Worm (Caenorhabditis elegans) whole organism, L1 larva: Measurements from ENCODE around the gene F26F12.3.

Experiments used
- C16A3.4 ChIP-seq: fragments of 150-350 bp; optimal IDR thresholded peaks from 2 replicates; lab custom pipeline; 2014; ENCODE audit warnings: missing biosample characterization, missing genetic modification characterization
- Y116A8C.19 ChIP-seq: sonication (generic microtip); optimal IDR thresholded peaks from 2 replicates; lab custom pipeline; 2016; ENCODE audit warnings: missing compliant biosample characterization, missing genetic modification characterization, borderline replicate concordance
- aha-1 ChIP-seq: fragments of 150-350 bp; optimal IDR thresholded peaks from 2 replicates; lab custom pipeline; 2014; ENCODE audit warnings: missing biosample characterization, missing genetic modification characterization
- alr-1 ChIP-seq: fragments of 200-800 bp; sonication (Bioruptor generic); optimal IDR thresholded peaks from 2 replicates; lab custom pipeline; 2018; ENCODE audit warnings: borderline replicate concordance, mild to moderate bottlenecking, missing genetic modification characterization, missing compliant biosample characterization
- aly-2 ChIP-seq: fragments of 150-350 bp; optimal IDR thresholded peaks from 2 replicates; lab custom pipeline; 2014; ENCODE audit warnings: missing biosample characterization, missing genetic modification characterization
- blmp-1 ChIP-seq: fragments of 150-350 bp; optimal IDR thresholded peaks from 2 replicates; lab custom pipeline; 2014; ENCODE audit warnings: missing biosample characterization, missing genetic modification characterization
- ces-1 ChIP-seq: fragments of 150-350 bp; optimal IDR thresholded peaks from 2 replicates; lab custom pipeline; 2014; ENCODE audit warnings: missing biosample characterization, missing genetic modification reagents, missing genetic modification characterization
- dsc-1 ChIP-seq: sonication (generic microtip); optimal IDR thresholded peaks from 2 replicates; lab custom pipeline; 2016; ENCODE audit warnings: mild to moderate bottlenecking, missing genetic modification characterization, missing compliant biosample characterization
- efl-1 ChIP-seq, 4 experiments: fragments of 150-350 bp; optimal IDR thresholded peaks in 3 of 4; peaks in 1 of 4; 1 replicate in 1 of 4; 2 replicates in 3 of 4; lab custom pipeline; 2014; ENCODE audit warnings: missing biosample characterization in 2 of 4, missing genetic modification characterization in 2 of 4, missing genetic modification reagents in 2 of 4
- elt-2 ChIP-seq: sonication (generic microtip); optimal IDR thresholded peaks from 2 replicates; lab custom pipeline; 2016; ENCODE audit warnings: missing genetic modification characterization, mild to moderate bottlenecking, inconsistent platforms, missing compliant biosample characterization, missing genetic modification reagents
- elt-3 ChIP-seq, 6 experiments: fragments of 150-350 bp in 1 of 6; sonication (generic microtip); optimal IDR thresholded peaks; 2 replicates each; lab custom pipeline; 2017 to 2018; ENCODE audit warnings: missing biosample characterization in 6 of 6, missing genetic modification characterization in 6 of 6, inconsistent platforms in 1 of 6
- ets-5 ChIP-seq: fragments of 200-800 bp; sonication (Bioruptor generic); IDR thresholded peaks from 2 replicates; pipeline ENCODE4 v1.3.6; 2022; ENCODE audit warnings: missing genetic modification characterization, missing compliant biosample characterization
- fkh-10 ChIP-seq: sonication (generic microtip); optimal IDR thresholded peaks from 2 replicates; lab custom pipeline; 2017; ENCODE audit warnings: missing biosample characterization, missing genetic modification reagents, missing genetic modification characterization
- fkh-8 ChIP-seq: sonication (generic microtip); optimal IDR thresholded peaks from 2 replicates; lab custom pipeline; 2016; ENCODE audit warnings: mild to moderate bottlenecking, missing genetic modification characterization, missing compliant biosample characterization
- hlh-17 ChIP-seq: fragments of 200-800 bp; sonication (Bioruptor generic); optimal IDR thresholded peaks from 2 replicates; lab custom pipeline; 2018; ENCODE audit warnings: missing genetic modification characterization, mild to moderate bottlenecking, missing compliant biosample characterization, moderate library complexity, borderline replicate concordance
- hpl-2 ChIP-seq: fragments of 150-350 bp; optimal IDR thresholded peaks from 2 replicates; lab custom pipeline; 2014; ENCODE audit warnings: missing biosample characterization, missing genetic modification reagents, missing genetic modification characterization
- lin-14 ChIP-seq: fragments of 200-800 bp; sonication (Bioruptor generic); optimal IDR thresholded peaks from 2 replicates; lab custom pipeline; 2018; ENCODE audit warnings: mild to moderate bottlenecking, missing genetic modification characterization, moderate library complexity, missing compliant biosample characterization
- lin-15B ChIP-seq: fragments of 150-350 bp; sonication (generic microtip); optimal IDR thresholded peaks from 3 replicates; lab custom pipeline; 2014; ENCODE audit warnings: missing biosample characterization, missing genetic modification characterization
- lin-35 ChIP-seq, 2 experiments: fragments of 150-350 bp; optimal IDR thresholded peaks; 2 replicates each; lab custom pipeline; 2014; ENCODE audit warnings: missing biosample characterization in 2 of 2, missing genetic modification characterization in 2 of 2, missing genetic modification reagents in 2 of 2
- lin-39 ChIP-seq: fragments of 150-350 bp; optimal IDR thresholded peaks from 2 replicates; lab custom pipeline; 2014; ENCODE audit warnings: missing biosample characterization, missing genetic modification reagents, missing genetic modification characterization
- lsy-2 ChIP-seq, 2 experiments: fragments of 150-350 bp; optimal IDR thresholded peaks; 2 replicates each; lab custom pipeline; 2014; ENCODE audit warnings: missing biosample characterization in 2 of 2, missing genetic modification characterization in 2 of 2
- mdl-1 ChIP-seq, 2 experiments: fragments of 150-350 bp; optimal IDR thresholded peaks; 2 replicates each; lab custom pipeline; 2014 to 2017; ENCODE audit warnings: missing biosample characterization in 2 of 2, missing genetic modification characterization in 2 of 2, inconsistent platforms in 1 of 2
- nhr-12 ChIP-seq: sonication (generic microtip); optimal IDR thresholded peaks from 2 replicates; lab custom pipeline; 2017; ENCODE audit warnings: missing biosample characterization, missing genetic modification characterization
- nhr-19 ChIP-seq: fragments of 200-800 bp; sonication (Bioruptor generic); conservative IDR thresholded peaks from 2 replicates; pipeline ENCODE4 v1.3.6; 2022; ENCODE audit warnings: missing genetic modification characterization, missing compliant biosample characterization
- nhr-20 ChIP-seq: sonication (generic microtip); optimal IDR thresholded peaks from 2 replicates; lab custom pipeline; 2016; ENCODE audit warnings: mild to moderate bottlenecking, missing genetic modification characterization, missing compliant biosample characterization
- nhr-47 ChIP-seq: sonication (generic microtip); optimal IDR thresholded peaks from 2 replicates; lab custom pipeline; 2016; ENCODE audit warnings: mild to moderate bottlenecking, missing genetic modification characterization, moderate library complexity, missing compliant biosample characterization
- nhr-71 ChIP-seq: sonication (generic microtip); optimal IDR thresholded peaks from 2 replicates; lab custom pipeline; 2016; ENCODE audit warnings: mild to moderate bottlenecking, missing genetic modification characterization, moderate library complexity, missing compliant biosample characterization
- nhr-76 ChIP-seq: sonication (generic microtip); optimal IDR thresholded peaks from 2 replicates; lab custom pipeline; 2017; ENCODE audit warnings: missing biosample characterization, missing genetic modification characterization
- nhr-77 ChIP-seq: fragments of 150-350 bp; optimal IDR thresholded peaks from 2 replicates; lab custom pipeline; 2014; ENCODE audit warnings: missing biosample characterization, missing genetic modification characterization
- nhr-85 ChIP-seq: sonication (generic microtip); peaks from one replicate; lab custom pipeline; 2016; ENCODE audit warnings: missing genetic modification characterization, inconsistent platforms, missing compliant biosample characterization
- pax-3 ChIP-seq: fragments of 200-800 bp; sonication (Bioruptor generic); optimal IDR thresholded peaks from 2 replicates; lab custom pipeline; 2018; ENCODE audit warnings: mild to moderate bottlenecking, missing genetic modification characterization, moderate library complexity, missing compliant biosample characterization
- rnt-1 ChIP-seq: sonication (generic microtip); optimal IDR thresholded peaks from 2 replicates; lab custom pipeline; 2016; ENCODE audit warnings: mild to moderate bottlenecking, missing genetic modification characterization, moderate library complexity, missing compliant biosample characterization
- skn-1 ChIP-seq: fragments of 150-350 bp; optimal IDR thresholded peaks from 2 replicates; lab custom pipeline; 2014; ENCODE audit warnings: missing biosample characterization, missing genetic modification characterization
- snu-23 ChIP-seq: sonication (generic microtip); optimal IDR thresholded peaks from 2 replicates; lab custom pipeline; 2016; ENCODE audit warnings: missing genetic modification characterization, missing compliant biosample characterization
- sup-37 ChIP-seq: fragments of 200-800 bp; sonication (Bioruptor generic); optimal IDR thresholded peaks from 2 replicates; lab custom pipeline; 2018; ENCODE audit warnings: mild to moderate bottlenecking, missing genetic modification characterization, missing compliant biosample characterization
- swsn-7 ChIP-seq: sonication (generic microtip); optimal IDR thresholded peaks from 2 replicates; lab custom pipeline; 2016; ENCODE audit warnings: missing genetic modification characterization, missing compliant biosample characterization
- tbx-2 ChIP-seq: sonication (generic microtip); optimal IDR thresholded peaks from 2 replicates; lab custom pipeline; 2016; ENCODE audit warnings: missing genetic modification characterization, missing compliant biosample characterization
- tlp-1 ChIP-seq: fragments of 150-350 bp; optimal IDR thresholded peaks from 2 replicates; lab custom pipeline; 2014; ENCODE audit warnings: missing biosample characterization, missing genetic modification characterization
- unc-130 ChIP-seq: fragments of 150-350 bp; optimal IDR thresholded peaks from 2 replicates; lab custom pipeline; 2017; ENCODE audit warnings: missing biosample characterization, missing genetic modification characterization, inconsistent platforms
- unc-30 ChIP-seq: sonication (generic microtip); optimal IDR thresholded peaks from 2 replicates; lab custom pipeline; 2017; ENCODE audit warnings: missing biosample characterization, missing genetic modification characterization
- unc-62 ChIP-seq: fragments of 150-350 bp; optimal IDR thresholded peaks from 2 replicates; lab custom pipeline; 2014; ENCODE audit warnings: missing biosample characterization, missing genetic modification reagents, missing genetic modification characterization
- unc-86 ChIP-seq: sonication (generic microtip); optimal IDR thresholded peaks from 2 replicates; lab custom pipeline; 2016; ENCODE audit warnings: missing genetic modification characterization, missing compliant biosample characterization
- unc-98 ChIP-seq: fragments of 200-800 bp; sonication (Bioruptor generic); IDR thresholded peaks from 2 replicates; pipeline ENCODE4 v1.3.6; 2022; ENCODE audit warnings: missing genetic modification characterization, missing compliant biosample characterization
- xbp-1 ChIP-seq: sonication (generic microtip); optimal IDR thresholded peaks from 2 replicates; lab custom pipeline; 2016; ENCODE audit warnings: missing genetic modification characterization, missing compliant biosample characterization
- ztf-4 ChIP-seq: fragments of 150-350 bp; optimal IDR thresholded peaks from 2 replicates; lab custom pipeline; 2014; ENCODE audit warnings: missing biosample characterization, missing genetic modification characterization

The F26F12.3 gene

DNA sequence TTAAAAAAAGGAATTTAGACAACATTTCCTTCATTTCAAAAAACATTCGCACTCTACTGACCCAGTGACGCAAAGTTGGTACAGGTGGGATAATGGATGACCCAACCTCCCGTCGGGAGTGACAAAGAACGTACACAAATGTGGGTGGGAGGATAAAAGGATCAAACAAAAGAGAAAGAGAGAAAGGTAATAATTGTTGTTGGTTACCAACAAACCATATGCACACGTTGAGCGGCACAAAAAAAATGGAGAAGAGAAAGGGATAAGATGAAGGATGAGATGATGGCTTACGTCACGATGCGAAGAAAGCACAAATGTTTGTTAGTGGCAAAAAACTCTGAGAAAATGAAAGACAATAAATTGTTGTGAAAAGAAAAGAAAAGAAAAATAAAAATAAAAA lies 6.1 kb upstream of the F26F12.3 start:
- TF ChIP-seq C16A3.4 (tag; lab: Kevin White, UChicago) (peak; percentile 17), ets-5 (GFP tag; lab: Robert Waterston, UW) (no peak), nhr-85 (tag; lab: Kevin White, UChicago) (peak; percentile 61), tbx-2 (tag; lab: Kevin White, UChicago) (peak; percentile 24), lsy-2 (tag; optimal IDR thresholded peaks at IDR 0.05; lab: Kevin White, UChicago) (peak in 1 of 2 experiments; percentile 42), aly-2 (no peak), nhr-19 (GFP tag; lab: Robert Waterston, UW) (peak; percentile 34; the same call in 1 of the 2 replicates), lin-39 (tag; lab: Kevin White, UChicago) (no peak), efl-1 (optimal IDR thresholded peaks at IDR 0.05; lab: Kevin White, UChicago) (peak in 1 of 2 experiments; percentile 2), efl-1 (GFP tag; optimal IDR thresholded peaks at IDR 0.05 in 1 of 2; lab: Kevin White, UChicago) (no peak), nhr-20 (peak; percentile 36), hlh-17 (GFP tag; lab: Kevin White, UChicago) (no peak), skn-1 (no peak), Y116A8C.19 (no peak), rnt-1 (peak; percentile 41), snu-23 (GFP tag; lab: Kevin White, UChicago) (peak; percentile 38), lin-14 (GFP tag; lab: Kevin White, UChicago) (peak; percentile 68), nhr-77 (peak; percentile 26), unc-130 (peak; percentile 35), nhr-71 (tag; lab: Kevin White, UChicago) (peak; percentile 56), tlp-1 (tag; lab: Kevin White, UChicago) (no peak), blmp-1 (tag; lab: Kevin White, UChicago) (peak; percentile 48)

- TF ChIP-seq nhr-47 (tag; lab: Kevin White, UChicago) (peak; percentile 6), dsc-1 (tag; lab: Kevin White, UChicago) (peak; percentile 67), lsy-2 (tag; optimal IDR thresholded peaks at IDR 0.05; lab: Kevin White, UChicago) (no peak), nhr-76 (tag; lab: Kevin White, UChicago) (no peak), lin-14 (GFP tag; lab: Kevin White, UChicago) (peak; percentile 27)
- TF ChIP-seq, all 84 proteins: peak for 3
These were observed 5.2 kb upstream of the F26F12.3 start for ce11 chrV:5850671-5851070.

DNA sequence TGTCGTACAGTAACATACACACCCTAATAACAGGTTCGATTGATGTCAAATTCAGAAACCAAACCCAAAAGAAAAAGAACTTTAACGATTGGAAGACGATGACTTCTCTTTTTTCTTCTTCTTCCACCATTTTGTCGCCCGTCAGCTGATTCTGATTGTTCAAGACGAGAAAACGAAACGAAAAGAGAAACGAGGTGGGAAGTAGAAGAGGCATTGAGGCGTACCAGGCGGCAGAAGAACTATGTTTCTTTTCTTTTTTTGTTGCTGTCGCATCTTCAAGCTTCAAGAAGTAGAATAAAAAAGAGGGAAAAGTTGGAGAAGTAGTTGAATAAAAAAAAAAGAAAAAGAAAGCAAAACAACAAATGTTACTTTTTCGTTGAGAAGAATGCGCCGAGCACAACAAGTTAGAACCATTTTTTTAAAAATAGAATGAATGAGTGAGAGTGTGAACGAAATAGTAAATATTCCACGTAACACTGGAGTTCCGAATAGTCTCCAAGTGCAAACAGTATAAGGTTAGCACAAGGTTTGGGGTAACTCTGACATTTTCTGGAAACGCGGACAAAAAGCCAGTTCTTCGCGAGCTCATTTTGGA lies 2.6 kb upstream of the F26F12.3 start:
- TF ChIP-seq mdl-1 (tag; optimal IDR thresholded peaks at IDR 0.05; lab: Kevin White, UChicago), result peak in 1 of 2 experiments; percentile 41
- no peak for TF ChIP-seq hlh-17 (GFP tag; lab: Kevin White, UChicago)
- TF ChIP-seq nhr-20, result no peak
- peak in 1 of 6 experiments; percentile 10 for TF ChIP-seq elt-3 (tag; optimal IDR thresholded peaks at IDR 0.05; lab: Kevin White, UChicago)
- peak; percentile 65 for TF ChIP-seq lin-14 (GFP tag; lab: Kevin White, UChicago)
- TF ChIP-seq alr-1, result no peak
- TF ChIP-seq unc-62 (GFP tag; lab: Kevin White, UChicago), result no peak
- no peak for TF ChIP-seq xbp-1 (tag; lab: Kevin White, UChicago)
- TF ChIP-seq ztf-4 (tag; lab: Kevin White, UChicago), result no peak
- no peak for TF ChIP-seq efl-1 (optimal IDR thresholded peaks at IDR 0.05; lab: Kevin White, UChicago)
- peak in 1 of 2 experiments; percentile 94 for TF ChIP-seq efl-1 (GFP tag; optimal IDR thresholded peaks at IDR 0.05 in 1 of 2; lab: Kevin White, UChicago)
- TF ChIP-seq tbx-2 (tag; lab: Kevin White, UChicago), result no peak
- TF ChIP-seq fkh-8 (tag; lab: Kevin White, UChicago), result no peak
- peak in 1 of 2 experiments; percentile 25 for TF ChIP-seq lin-35 (GFP tag; optimal IDR thresholded peaks at IDR 0.05; lab: Kevin White, UChicago)
- TF ChIP-seq ces-1 (GFP tag; lab: Kevin White, UChicago), result no peak
- TF ChIP-seq nhr-85 (tag; lab: Kevin White, UChicago), result peak; percentile 29
- TF ChIP-seq pax-3, result no peak
- TF ChIP-seq unc-86, result no peak
- TF ChIP-seq lin-15B (tag; lab: Kevin White, UChicago), result no peak
- TF ChIP-seq sup-37 (GFP tag; lab: Kevin White, UChicago), result no peak
- no peak for TF ChIP-seq aha-1 (tag; lab: Kevin White, UChicago)
- no peak for TF ChIP-seq rnt-1
- TF ChIP-seq swsn-7 (tag; lab: Kevin White, UChicago), result no peak
- TF ChIP-seq hpl-2, result no peak
- no peak for TF ChIP-seq Y116A8C.19
- TF ChIP-seq unc-98 (GFP tag; lab: Robert Waterston, UW), result no peak
- TF ChIP-seq elt-2 (tag; lab: Kevin White, UChicago), result no peak
- no peak for TF ChIP-seq nhr-77
- TF ChIP-seq nhr-12 (tag; lab: Kevin White, UChicago), result no peak
- peak; percentile 16 for TF ChIP-seq snu-23 (GFP tag; lab: Kevin White, UChicago)
- TF ChIP-seq blmp-1 (tag; lab: Kevin White, UChicago), result peak; percentile 65
- no peak for TF ChIP-seq dsc-1 (tag; lab: Kevin White, UChicago)
- no peak for TF ChIP-seq unc-30 (tag; lab: Kevin White, UChicago)
- TF ChIP-seq nhr-71 (tag; lab: Kevin White, UChicago), result peak; percentile 13
- peak; percentile 22 for TF ChIP-seq fkh-10
